Worm (Caenorhabditis elegans) whole organism, L4 larva: ENCODE data around the gene F40G12.10.

ENCODE experiments used
- F26F4.8 ChIP-seq: fragments of 200-800 bp; sonication (Bioruptor generic); conservative IDR thresholded peaks from 2 replicates; pipeline ENCODE4 v1.3.6; 2022; ENCODE audit warnings: missing genetic modification characterization, missing compliant biosample characterization
- F44E2.7 ChIP-seq: fragments of 200-800 bp; sonication (Bioruptor generic); IDR thresholded peaks from 2 replicates; pipeline ENCODE4 v2.1.2; 2022; ENCODE audit warnings: missing genetic modification characterization, missing compliant biosample characterization
- T20F7.1 ChIP-seq: fragments of 200-800 bp; sonication (Bioruptor generic); optimal IDR thresholded peaks from 2 replicates; lab custom pipeline; 2018; ENCODE audit warnings: mild to moderate bottlenecking, missing genetic modification characterization, missing compliant biosample characterization
- T26A8.4 ChIP-seq: fragments of 200-800 bp; sonication (Bioruptor generic); IDR thresholded peaks from 2 replicates; pipeline ENCODE4 v1.3.6; 2022; ENCODE audit warnings: missing genetic modification characterization, missing compliant biosample characterization
- Y5F2A.4 ChIP-seq: fragments of 200-800 bp; sonication (Bioruptor generic); optimal IDR thresholded peaks from 2 replicates; lab custom pipeline; 2018; ENCODE audit warnings: mild to moderate bottlenecking, missing genetic modification characterization, missing compliant biosample characterization
- ZK337.2 ChIP-seq: fragments of 200-800 bp; sonication (Bioruptor generic); IDR thresholded peaks from 2 replicates; pipeline ENCODE4 v1.3.6; 2022; ENCODE audit warnings: missing genetic modification reagents, missing genetic modification characterization, missing compliant biosample characterization
- ZK546.5 ChIP-seq, 2 experiments: sonication (generic microtip); optimal IDR thresholded peaks; 2 replicates each; lab custom pipeline; 2017; ENCODE audit warnings: missing biosample characterization in 2 of 2, missing genetic modification characterization in 2 of 2
- attf-4 ChIP-seq: sonication (generic microtip); optimal IDR thresholded peaks from 3 replicates; lab custom pipeline; 2017; ENCODE audit warnings: missing biosample characterization, missing genetic modification characterization
- cey-2 ChIP-seq: sonication (generic microtip); optimal IDR thresholded peaks from 3 replicates; lab custom pipeline; 2017; ENCODE audit warnings: missing genetic modification characterization, mild to moderate bottlenecking, missing compliant biosample characterization, antibody characterized with exemption, borderline replicate concordance; ENCODE audit not compliant: insufficient read depth
- dmd-8 ChIP-seq: fragments of 200-800 bp; sonication (Bioruptor generic); IDR thresholded peaks from 2 replicates; pipeline ENCODE4 v1.3.6; 2022; ENCODE audit warnings: missing genetic modification characterization, missing compliant biosample characterization
- egl-43 ChIP-seq: fragments of 200-800 bp; sonication (Bioruptor generic); IDR thresholded peaks from 2 replicates; pipeline ENCODE4 v1.3.6; 2022; ENCODE audit warnings: missing genetic modification reagents, missing genetic modification characterization, missing compliant biosample characterization
- gei-8 ChIP-seq: fragments of 200-800 bp; sonication (Bioruptor generic); optimal IDR thresholded peaks from 2 replicates; lab custom pipeline; 2018; ENCODE audit warnings: mild to moderate bottlenecking, missing genetic modification characterization, missing compliant biosample characterization
- hif-1 ChIP-seq, 2 experiments: sonication (generic microtip); optimal IDR thresholded peaks; 2 replicates each; lab custom pipeline; 2016 to 2017; ENCODE audit warnings: missing compliant biosample characterization in 2 of 2, missing genetic modification characterization in 2 of 2, missing genetic modification reagents in 2 of 2, missing genotype in 2 of 2, mild to moderate bottlenecking in 1 of 2
- hlh-30 ChIP-seq: sonication (generic microtip); optimal IDR thresholded peaks from 2 replicates; lab custom pipeline; 2017; ENCODE audit warnings: antibody characterized with exemption, mild to moderate bottlenecking, missing genetic modification characterization, missing compliant biosample characterization; ENCODE audit not compliant: insufficient read depth
- jun-1 ChIP-seq: fragments of 150-350 bp; optimal IDR thresholded peaks from 2 replicates; lab custom pipeline; 2014; ENCODE audit warnings: missing biosample characterization, missing genetic modification reagents, missing genetic modification characterization
- lin-1 ChIP-seq: fragments of 200-800 bp; sonication (Bioruptor generic); IDR thresholded peaks from 2 replicates; pipeline ENCODE4 v1.3.6; 2022; ENCODE audit warnings: missing genetic modification reagents, missing genetic modification characterization, missing compliant biosample characterization
- lin-38 ChIP-seq: fragments of 200-800 bp; sonication (Bioruptor generic); IDR thresholded peaks from 2 replicates; pipeline ENCODE4 v1.3.6; 2022; ENCODE audit warnings: missing genetic modification reagents, missing genetic modification characterization, missing compliant biosample characterization
- lir-3 ChIP-seq: sonication (generic microtip); optimal IDR thresholded peaks from 2 replicates; lab custom pipeline; 2016; ENCODE audit warnings: mild to moderate bottlenecking, missing genetic modification characterization, missing compliant biosample characterization
- madf-5 ChIP-seq, 2 experiments: fragments of 200-800 bp; sonication (Bioruptor generic); IDR thresholded peaks; 2 replicates each; pipeline ENCODE4 v1.3.6; 2022; ENCODE audit warnings: missing compliant biosample characterization in 2 of 2, missing genetic modification characterization in 2 of 2
- mdl-1 ChIP-seq, 2 experiments: fragments of 150-350 bp in 1 of 2; sonication (generic microtip) in 1 of 2; optimal IDR thresholded peaks; 2 replicates each; lab custom pipeline; 2014 to 2017; ENCODE audit warnings: missing biosample characterization in 2 of 2, missing genetic modification characterization in 2 of 2
- mes-2 ChIP-seq: sonication (generic microtip); optimal IDR thresholded peaks from 2 replicates; lab custom pipeline; 2016; ENCODE audit warnings: missing genotype, mild to moderate bottlenecking, missing genetic modification characterization, missing compliant biosample characterization; ENCODE audit not compliant: poor library complexity, severe bottlenecking
- nhr-25 ChIP-seq: sonication (generic microtip); optimal IDR thresholded peaks from 2 replicates; lab custom pipeline; 2017; ENCODE audit warnings: missing genetic modification characterization, mild to moderate bottlenecking, missing compliant biosample characterization, antibody characterized with exemption, moderate library complexity, borderline replicate concordance; ENCODE audit not compliant: insufficient read depth
- nhr-28 ChIP-seq: fragments of 150-350 bp; optimal IDR thresholded peaks from 2 replicates; lab custom pipeline; 2014; ENCODE audit warnings: missing biosample characterization, missing genetic modification characterization
- nhr-41 ChIP-seq: fragments of 200-800 bp; sonication (Bioruptor generic); IDR thresholded peaks from 2 replicates; pipeline ENCODE4 v1.3.6; 2022; ENCODE audit warnings: missing genetic modification reagents, missing genetic modification characterization, missing compliant biosample characterization
- nhr-6 ChIP-seq: fragments of 150-350 bp; optimal IDR thresholded peaks from 2 replicates; lab custom pipeline; 2014; ENCODE audit warnings: missing biosample characterization, missing genetic modification characterization
- nhr-76 ChIP-seq: fragments of 150-350 bp; optimal IDR thresholded peaks from 2 replicates; lab custom pipeline; 2014; ENCODE audit warnings: missing biosample characterization, missing genetic modification characterization
- php-3 ChIP-seq: fragments of 200-800 bp; sonication (Bioruptor generic); IDR thresholded peaks from 2 replicates; pipeline ENCODE4 v1.3.6; 2022; ENCODE audit warnings: missing genetic modification reagents, missing genetic modification characterization, missing compliant biosample characterization
- skn-1 ChIP-seq: fragments of 150-350 bp; optimal IDR thresholded peaks from 2 replicates; lab custom pipeline; 2014; ENCODE audit warnings: missing biosample characterization, missing genetic modification characterization
- unc-39 ChIP-seq: sonication (generic microtip); optimal IDR thresholded peaks from 2 replicates; lab custom pipeline; 2017; ENCODE audit warnings: missing biosample characterization, missing genetic modification characterization
- vab-7 ChIP-seq: fragments of 200-800 bp; sonication (Bioruptor generic); IDR thresholded peaks from 2 replicates; pipeline ENCODE4 v1.3.6; 2022; ENCODE audit warnings: missing genetic modification reagents, missing genetic modification characterization, missing compliant biosample characterization
- zfp-2 ChIP-seq: sonication (generic microtip); optimal IDR thresholded peaks from 2 replicates; lab custom pipeline; 2016; ENCODE audit warnings: mild to moderate bottlenecking, missing genetic modification characterization, missing compliant biosample characterization
- zfp-3 ChIP-seq: fragments of 200-800 bp; sonication (Bioruptor generic); conservative IDR thresholded peaks from 2 replicates; pipeline ENCODE4 v1.3.6; 2022; ENCODE audit warnings: missing genetic modification reagents, missing genetic modification characterization, missing compliant biosample characterization
- ztf-7 ChIP-seq: fragments of 150-350 bp; optimal IDR thresholded peaks from 2 replicates; lab custom pipeline; 2014; ENCODE audit warnings: missing biosample characterization, missing genetic modification characterization

Gene F40G12.10

ce11 chrV:14324502-14325467 is 41.4 kb downstream of the F40G12.10 start, which contains the start of the genes F47B8.4 and F47B8.18 (continued):
- TF ChIP-seq mdl-1 (tag; optimal IDR thresholded peaks at IDR 0.05; lab: Kevin White, UChicago) (peak in 1 of 2 experiments; percentile 53), jun-1 (tag; lab: Kevin White, UChicago) (no peak), skn-1 (tag; lab: Kevin White, UChicago) (no peak), madf-5 (GFP tag; IDR thresholded peaks at IDR 0.05; lab: Robert Waterston, UW) (no peak), lin-38 (GFP tag; lab: Robert Waterston, UW) (no peak), ztf-7 (tag; lab: Kevin White, UChicago) (no peak), ZK337.2 (GFP tag; lab: Robert Waterston, UW) (no peak)

DNA sequence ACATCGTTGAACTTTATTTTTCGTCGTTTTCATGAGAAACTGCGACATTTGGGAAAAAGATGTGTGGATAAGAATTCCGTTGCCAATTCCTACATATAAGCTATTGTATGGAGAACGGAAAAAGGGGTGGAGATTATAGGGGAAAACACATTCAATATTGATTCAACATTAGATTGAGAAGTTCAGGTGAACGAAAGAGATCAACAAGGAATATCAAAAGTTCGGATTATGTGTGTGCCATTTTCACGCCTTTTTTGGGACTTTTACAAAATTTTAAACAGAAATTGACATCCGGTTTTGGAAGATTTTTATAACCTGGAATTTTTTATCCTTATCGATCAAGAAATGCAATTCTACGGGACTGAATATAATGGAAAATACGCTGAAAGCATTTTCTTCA is 44.4 kb downstream of the F40G12.10 start, which contains the start of gene F47B8.5:
Gene F47B8.5, minus strand, starts transcription at position 101 of the 400 bp plus-strand sequence.
- TF ChIP-seq mdl-1 (tag; optimal IDR thresholded peaks at IDR 0.05; lab: Kevin White, UChicago) (no peak), dmd-8 (GFP tag; lab: Robert Waterston, UW) (no peak), nhr-25 (tag; lab: Kevin White, UChicago) (no peak), lir-3 (no peak), unc-39 (no peak), vab-7 (no peak), hlh-30 (no peak), gei-8 (GFP tag; lab: Kevin White, UChicago) (no peak), T20F7.1 (no peak), ZK546.5 (tag; optimal IDR thresholded peaks at IDR 0.05; lab: Kevin White, UChicago) (no peak), T26A8.4 (GFP tag; lab: Robert Waterston, UW) (no peak), lin-1 (no peak), zfp-3 (GFP tag; lab: Robert Waterston, UW) (no peak), zfp-2 (tag; lab: Kevin White, UChicago) (no peak), hif-1 (tag; optimal IDR thresholded peaks at IDR 0.05; lab: Kevin White, UChicago) (no peak), F26F4.8 (GFP tag; lab: Robert Waterston, UW) (no peak), egl-43 (GFP tag; lab: Robert Waterston, UW) (no peak), nhr-76 (tag; lab: Kevin White, UChicago) (no peak)

DNA sequence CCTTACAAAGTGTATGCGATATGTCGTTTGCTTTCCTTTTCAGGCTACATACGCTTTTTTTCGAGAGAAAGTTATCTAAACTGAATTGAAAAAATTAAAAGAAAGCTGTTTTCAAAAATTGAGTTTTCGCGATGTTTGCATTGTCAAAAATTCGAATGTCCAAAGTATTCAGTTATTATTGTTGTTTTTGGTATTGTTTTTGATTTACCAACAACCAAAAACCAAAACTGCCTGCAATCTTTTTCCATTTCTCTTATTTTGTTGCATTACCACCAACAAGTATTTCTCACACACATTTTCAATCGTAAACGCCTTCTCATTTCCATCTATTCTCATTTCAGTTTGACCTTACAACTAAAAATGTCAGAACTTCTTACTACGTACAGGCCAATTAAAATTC is 45.5 kb downstream of the F40G12.10 start, which contains the start of gene pepm-1:
Gene pepm-1, plus strand, starts transcription at position 301 of the 400 bp plus-strand sequence.
- TF ChIP-seq cey-2 (tag; lab: Kevin White, UChicago) = no peak
- TF ChIP-seq nhr-41 (GFP tag; lab: Robert Waterston, UW) = no peak
- no peak for TF ChIP-seq Y5F2A.4 (GFP tag; lab: Kevin White, UChicago)
- TF ChIP-seq php-3 = no peak
- no peak for TF ChIP-seq vab-7
- no peak for TF ChIP-seq F44E2.7
- TF ChIP-seq nhr-6 (tag; lab: Kevin White, UChicago) = no peak
- no peak for TF ChIP-seq mes-2 (tag; lab: Kevin White, UChicago)
- TF ChIP-seq, all 104 proteins: peak for 0

DNA sequence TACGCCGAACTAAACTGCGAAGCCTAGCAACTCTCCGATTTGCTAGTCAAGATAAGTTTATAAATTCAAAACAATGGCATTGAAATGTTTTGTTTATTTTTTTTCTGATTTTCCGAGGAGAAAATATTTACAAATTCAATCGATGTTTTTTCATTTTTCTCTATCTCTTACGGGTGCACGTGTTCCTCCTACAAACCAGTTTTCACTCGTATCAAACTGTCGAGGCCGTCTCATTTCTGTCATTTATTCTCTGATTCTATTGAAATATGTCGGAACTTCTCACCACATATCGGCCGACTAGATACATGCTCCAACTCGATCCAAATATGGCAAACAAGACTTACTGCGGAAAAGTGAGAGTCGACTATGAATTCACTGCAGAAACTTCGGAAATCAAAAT is 48.1 kb downstream of the F40G12.10 start, which contains the start of gene F47B8.8:
Gene F47B8.8, plus strand, starts transcription at position 257 of the 400 bp plus-strand sequence.
- TF ChIP-seq attf-4 (tag; lab: Kevin White, UChicago) (no peak), mdl-1 (tag; optimal IDR thresholded peaks at IDR 0.05; lab: Kevin White, UChicago) (peak in 1 of 2 experiments; percentile 13), nhr-28 (no peak)
